Worm (Caenorhabditis elegans): ENCODE results near the gene wah-1.
A peak's percentile ranks its signal among the peaks of the same experiment; 100 is the strongest.

The wah-1 gene

DNA sequence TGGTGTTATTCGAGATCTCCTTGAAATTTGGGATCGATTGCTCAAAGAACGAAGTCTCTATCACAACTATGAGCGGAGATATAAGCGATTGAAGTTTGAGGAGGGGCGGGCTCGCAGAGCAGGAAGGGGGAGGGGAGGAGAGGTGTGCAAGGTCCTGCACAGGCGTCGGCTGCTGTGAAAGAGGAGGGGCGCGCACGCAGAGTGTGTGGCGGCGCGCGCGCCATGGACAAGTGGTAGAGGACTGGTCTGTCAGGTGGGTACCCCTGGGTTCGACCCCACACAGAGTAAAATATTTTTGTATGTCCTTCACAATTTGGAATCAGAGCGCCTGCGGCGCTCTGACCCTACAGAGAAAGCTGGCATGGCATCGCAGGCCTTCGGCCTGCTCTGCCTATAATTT lies 22.9 kb upstream of the wah-1 start:
- TF ChIP-seq snpc-4 (tag; optimal IDR thresholded peaks at IDR 0.05) = peak; percentile 4

DNA sequence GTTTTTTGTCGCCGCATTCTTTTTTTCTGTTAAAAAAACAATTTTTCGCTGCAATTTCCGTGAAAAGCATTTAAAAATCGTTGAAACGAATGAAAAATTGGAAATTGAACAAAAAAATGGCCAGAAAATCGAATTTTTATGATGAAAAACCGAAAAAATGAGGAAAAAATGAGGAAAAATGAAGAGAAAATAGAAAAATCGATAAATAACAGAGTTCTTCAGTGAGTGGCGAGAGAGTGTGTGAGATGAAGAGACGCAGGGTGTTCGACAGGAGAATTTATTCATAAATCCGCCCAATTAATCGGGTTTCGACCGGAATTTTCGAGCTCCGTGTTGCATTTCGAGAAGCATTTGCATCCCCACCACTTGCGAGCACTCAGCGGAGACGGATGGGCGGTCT lies 18.6 kb upstream of the wah-1 start, which contains the start of gene Y56A3A.28:
Gene Y56A3A.28 (minus strand): TSS at position 33 of the 400 bp plus-strand sequence.
- TF ChIP-seq ceh-28 (tag; optimal IDR thresholded peaks at IDR 0.05) (peak; percentile 61), hmg-11 (tag; optimal IDR thresholded peaks at IDR 0.05) (peak; percentile 46), mdl-1 (tag; optimal IDR thresholded peaks at IDR 0.05) (no peak)

DNA sequence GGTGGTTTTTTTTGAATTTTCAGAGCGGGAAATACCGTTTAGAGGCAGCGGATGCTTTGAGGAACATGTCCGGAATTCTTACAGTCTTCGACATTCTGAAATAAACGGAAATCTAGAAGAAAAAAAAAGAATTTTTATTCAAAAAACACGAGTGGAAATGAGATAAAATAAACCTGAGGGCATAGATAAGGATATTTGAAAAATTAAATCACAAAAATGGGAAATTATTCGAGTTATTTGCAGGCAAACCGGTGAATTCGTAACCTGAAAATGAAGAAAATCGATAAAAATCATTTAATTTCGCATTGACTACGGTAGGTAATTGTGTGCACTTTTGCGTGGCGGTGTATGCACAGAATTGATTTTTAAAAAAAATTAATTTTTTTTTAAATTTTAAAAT lies 16.0 kb upstream of the wah-1 start, which contains the start of gene ung-1:
Gene ung-1 (minus strand): TSS at position 101 of the 400 bp plus-strand sequence.
- TF ChIP-seq nhr-76 (tag; optimal IDR thresholded peaks at IDR 0.05) = no peak
- TF ChIP-seq fkh-10 (GFP tag; optimal IDR thresholded peaks at IDR 0.05) = no peak
- no peak for TF ChIP-seq elt-2 (tag; optimal IDR thresholded peaks at IDR 0.05)
- TF ChIP-seq tbx-2 (tag; optimal IDR thresholded peaks at IDR 0.05) = no peak
- no peak for TF ChIP-seq ceh-16 (tag; optimal IDR thresholded peaks at IDR 0.05)
- no peak for TF ChIP-seq ZK546.5 (tag; optimal IDR thresholded peaks at IDR 0.05)
- TF ChIP-seq nhr-23 (tag; optimal IDR thresholded peaks at IDR 0.05) = no peak
- TF ChIP-seq mdl-1 (tag; optimal IDR thresholded peaks at IDR 0.05) = no peak
- no peak for TF ChIP-seq nhr-25 (tag; optimal IDR thresholded peaks at IDR 0.05)
- TF ChIP-seq aly-2 (tag; optimal IDR thresholded peaks at IDR 0.05) = no peak
- no peak for TF ChIP-seq unc-39 (tag; optimal IDR thresholded peaks at IDR 0.05)
- TF ChIP-seq hmg-11 (tag; optimal IDR thresholded peaks at IDR 0.05) = no peak
- no peak for TF ChIP-seq fkh-2 (tag; optimal IDR thresholded peaks at IDR 0.05)
- no peak for TF ChIP-seq nhr-67 (tag; optimal IDR thresholded peaks at IDR 0.05)
- no peak for TF ChIP-seq pha-4 (tag; optimal IDR thresholded peaks at IDR 0.05)

ce11 chrIII:11974414-11974813 lies 15.6 kb upstream of the wah-1 start, which contains the start of gene Y56A3A.31:
Y56A3A.31 (plus strand) TSS chrIII:11974477.
- TF ChIP-seq skn-1 (tag; optimal IDR thresholded peaks at IDR 0.05) = no peak
- TF ChIP-seq ama-1 (optimal IDR thresholded peaks at IDR 0.05) = no peak
- TF ChIP-seq nfya-1 (tag; optimal IDR thresholded peaks at IDR 0.05; ENCODE audit: insufficient read depth) = peak; percentile 35
- TF ChIP-seq unc-39 (tag; optimal IDR thresholded peaks at IDR 0.05) = no peak
- TF ChIP-seq ztf-4 (tag; optimal IDR thresholded peaks at IDR 0.05) = no peak
- peak; percentile 7 for TF ChIP-seq pha-4 (tag; optimal IDR thresholded peaks at IDR 0.05)
- no peak for TF ChIP-seq eor-1 (tag; optimal IDR thresholded peaks at IDR 0.05)

DNA sequence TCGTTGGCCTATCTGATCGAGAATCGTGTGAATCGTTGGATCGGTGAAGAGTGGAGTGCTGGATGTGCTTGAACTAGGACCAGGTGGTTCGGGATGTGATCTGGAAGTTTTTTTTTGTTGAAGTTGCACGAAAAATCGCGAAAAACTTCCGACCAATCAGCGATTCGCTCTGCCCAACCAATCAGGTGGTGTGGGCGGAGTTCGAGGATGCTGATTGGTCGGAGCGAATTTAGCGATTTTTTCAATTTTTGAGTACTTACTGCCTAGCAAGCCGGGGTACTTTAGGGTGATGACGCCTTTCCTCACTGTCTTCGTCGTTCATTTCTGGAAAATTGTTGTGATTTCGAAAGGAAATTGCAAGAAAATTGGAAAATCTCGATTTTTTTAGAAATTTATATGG lies 11.2 kb upstream of the wah-1 start, which contains the start of gene Y56A3A.30:
Gene Y56A3A.30 (minus strand): TSS at position 324 of the 400 bp plus-strand sequence.
- TF ChIP-seq skn-1 (tag; optimal IDR thresholded peaks at IDR 0.05) = no peak
- TF ChIP-seq hmg-11 (tag; optimal IDR thresholded peaks at IDR 0.05) = no peak
- TF ChIP-seq pqm-1 (tag; optimal IDR thresholded peaks at IDR 0.05) = no peak
- TF ChIP-seq nhr-237 (tag; optimal IDR thresholded peaks at IDR 0.05) = no peak
- no peak for TF ChIP-seq mml-1 (tag; optimal IDR thresholded peaks at IDR 0.05)
- TF ChIP-seq nfya-1 (tag; optimal IDR thresholded peaks at IDR 0.05; ENCODE audit: insufficient read depth) = peak; percentile 91

- TF ChIP-seq pha-4 (tag; optimal IDR thresholded peaks at IDR 0.05) (no peak), nfya-1 (tag; optimal IDR thresholded peaks at IDR 0.05; ENCODE audit: insufficient read depth) (peak; percentile 96)
These were observed 9.2 kb upstream of the wah-1 start for ce11 chrIII:11980743-11981142.

ce11 chrIII:11981539-11981938 lies 8.4 kb upstream of the wah-1 start:
- no peak for TF ChIP-seq mdl-1 (tag; optimal IDR thresholded peaks at IDR 0.05)
- peak; percentile 62 for TF ChIP-seq lin-39 (tag; optimal IDR thresholded peaks at IDR 0.05)
- TF ChIP-seq nhr-25 (tag; optimal IDR thresholded peaks at IDR 0.05) = peak; percentile 2
- no peak for TF ChIP-seq nhr-23 (tag; optimal IDR thresholded peaks at IDR 0.05)
- TF ChIP-seq eor-1 (tag; optimal IDR thresholded peaks at IDR 0.05) = no peak
- no peak for TF ChIP-seq jun-1 (tag; optimal IDR thresholded peaks at IDR 0.05)
- no peak for TF ChIP-seq mml-1 (tag; optimal IDR thresholded peaks at IDR 0.05)
- TF ChIP-seq nhr-11 (tag; optimal IDR thresholded peaks at IDR 0.05) = no peak
- TF ChIP-seq fkh-10 (GFP tag; optimal IDR thresholded peaks at IDR 0.05) = no peak
- TF ChIP-seq ZK546.5 (tag; optimal IDR thresholded peaks at IDR 0.05) = no peak
- peak; percentile 13 for TF ChIP-seq elt-2 (tag; optimal IDR thresholded peaks at IDR 0.05)
- peak; percentile 76 for TF ChIP-seq hmg-11 (tag; optimal IDR thresholded peaks at IDR 0.05)
- TF ChIP-seq snpc-4 (tag; optimal IDR thresholded peaks at IDR 0.05) = peak; percentile 39
- peak; percentile 50 for TF ChIP-seq pha-4 (tag; optimal IDR thresholded peaks at IDR 0.05)
- no peak for TF ChIP-seq nhr-12 (tag; optimal IDR thresholded peaks at IDR 0.05)
- TF ChIP-seq fos-1 (tag; optimal IDR thresholded peaks at IDR 0.05) = no peak
- TF ChIP-seq unc-62 (GFP tag; optimal IDR thresholded peaks at IDR 0.05) = no peak
- peak; percentile 93 for TF ChIP-seq nfya-1 (tag; optimal IDR thresholded peaks at IDR 0.05; ENCODE audit: insufficient read depth)
- no peak for TF ChIP-seq tbx-2 (tag; optimal IDR thresholded peaks at IDR 0.05)
- no peak for TF ChIP-seq fkh-2 (tag; optimal IDR thresholded peaks at IDR 0.05)
- no peak for TF ChIP-seq ama-1 (optimal IDR thresholded peaks at IDR 0.05)
- no peak for TF ChIP-seq nhr-28 (tag; optimal IDR thresholded peaks at IDR 0.05)
- TF ChIP-seq lin-15B (tag; optimal IDR thresholded peaks at IDR 0.05) = peak; percentile 87

Data from whole organism, L3 larva.